Worm (Caenorhabditis elegans) whole organism, L4/young adult: ENCODE data around the gene bath-46.
"Not testable (repeated sequence)": the region's sequence is repeated elsewhere in the genome, so short reads cannot be mapped to it uniquely, and the experiment has no call there.

Experiments
- W03F9.2 ChIP-seq: fragments of 150-350 bp; optimal IDR thresholded peaks from 2 replicates; lab custom pipeline; 2014; ENCODE audit warnings: missing biosample characterization, missing genetic modification characterization
- dao-5 ChIP-seq: sonication (generic microtip); optimal IDR thresholded peaks from 2 replicates; lab custom pipeline; 2016; ENCODE audit warnings: missing genotype, missing genetic modification characterization, moderate library complexity, missing compliant biosample characterization
- him-1 ChIP-seq: sonication (generic microtip); optimal IDR thresholded peaks from 2 replicates; lab custom pipeline; 2016; ENCODE audit warnings: missing genotype, missing genetic modification reagents, missing genetic modification characterization, missing compliant biosample characterization

Gene bath-46

ce11 chrII:1597101-1598088 is at the start of gene bath-46:
TSS of gene bath-46 (plus strand) at chrII:1597906.
- TF ChIP-seq him-1 (no peak), dao-5 (tag; lab: Kevin White, UChicago) (no peak), W03F9.2 (no peak)

ce11 chrII:1550501-1550900 is 47.2 kb upstream of the bath-46 start, which contains the start of the genes fbxb-52 and fbxb-51:
TSS of gene fbxb-52 (minus strand) at chrII:1550601.
TSS of gene fbxb-51 (plus strand) at chrII:1550712.
- TF ChIP-seq W03F9.2 (no peak), dao-5 (tag; lab: Kevin White, UChicago) (no peak), him-1 (no peak)

ce11 chrII:1556217-1556616 is 41.5 kb upstream of the bath-46 start, which contains the start of the genes fbxb-54 and fbxb-50:
TSS of gene fbxb-54 (minus strand) at chrII:1556317.
TSS of gene fbxb-50 (plus strand) at chrII:1556443.
- TF ChIP-seq dao-5 (tag; lab: Kevin White, UChicago); W03F9.2; him-1: not testable (repeated sequence)

ce11 chrII:1560839-1561238 is 36.9 kb upstream of the bath-46 start:
- TF ChIP-seq him-1 (no peak), dao-5 (tag; lab: Kevin White, UChicago) (no peak), W03F9.2 (no peak)

ce11 chrII:1561863-1562262 is 35.8 kb upstream of the bath-46 start, which contains the start of gene K05F6.14:
TSS of gene K05F6.14 (plus strand) at chrII:1562163.
- TF ChIP-seq him-1 (no peak), W03F9.2 (no peak), dao-5 (tag; lab: Kevin White, UChicago) (no peak)

ce11 chrII:1567646-1568045 is 30.1 kb upstream of the bath-46 start, which contains the start of gene K05F6.8:
TSS of gene K05F6.8 (minus strand) at chrII:1567746.
- TF ChIP-seq W03F9.2 = no peak
- TF ChIP-seq him-1 = no peak
- no peak for TF ChIP-seq dao-5 (tag; lab: Kevin White, UChicago)

- TF ChIP-seq dao-5 (tag; lab: Kevin White, UChicago) = no peak
- TF ChIP-seq W03F9.2 = no peak
- TF ChIP-seq him-1 = no peak
Measured at ce11 chrII:1568214-1568613, 29.5 kb upstream of the bath-46 start, which contains the start of gene fbxb-49. TSS of gene fbxb-49 (plus strand) at chrII:1568514.

- TF ChIP-seq W03F9.2 = no peak
- TF ChIP-seq him-1 = no peak
- TF ChIP-seq dao-5 (tag; lab: Kevin White, UChicago) = no peak
Measured at ce11 chrII:1571032-1571431, 26.7 kb upstream of the bath-46 start, which contains the start of gene fbxb-46. TSS of gene fbxb-46 (minus strand) at chrII:1571132.

ce11 chrII:1576030-1576429 is 21.7 kb upstream of the bath-46 start, which contains the start of gene K05F6.10:
TSS of gene K05F6.10 (minus strand) at chrII:1576130.
- TF ChIP-seq dao-5 (tag; lab: Kevin White, UChicago) (no peak), W03F9.2 (no peak), him-1 (no peak)

ce11 chrII:1576772-1577171 is 20.9 kb upstream of the bath-46 start:
- TF ChIP-seq him-1 = no peak
- TF ChIP-seq dao-5 (tag; lab: Kevin White, UChicago) = no peak
- TF ChIP-seq W03F9.2 = no peak

- no peak for TF ChIP-seq W03F9.2
- no peak for TF ChIP-seq him-1
- TF ChIP-seq dao-5 (tag; lab: Kevin White, UChicago) = no peak
Measured at ce11 chrII:1579886-1580285, 17.8 kb upstream of the bath-46 start, which contains the start of gene math-38. TSS of gene math-38 (minus strand) at chrII:1579986.

ce11 chrII:1584140-1584539 is 13.6 kb upstream of the bath-46 start, which contains the start of gene clec-21:
TSS of gene clec-21 (minus strand) at chrII:1584240.
- TF ChIP-seq W03F9.2 (no peak), dao-5 (tag; lab: Kevin White, UChicago) (no peak), him-1 (no peak)

ce11 chrII:1586305-1586704 is 11.4 kb upstream of the bath-46 start, which contains the start of gene T07H3.8:
TSS of gene T07H3.8 (plus strand) at chrII:1586605.
- TF ChIP-seq W03F9.2 (no peak), him-1 (no peak), dao-5 (tag; lab: Kevin White, UChicago) (no peak)

- TF ChIP-seq dao-5 (tag; lab: Kevin White, UChicago) (no peak), him-1 (no peak), W03F9.2 (no peak)
Measured at ce11 chrII:1589845-1590244, 7.9 kb upstream of the bath-46 start, which contains the start of gene T07H3.7. TSS of gene T07H3.7 (minus strand) at chrII:1589945.
